Worm (Caenorhabditis elegans): ENCODE results near the gene tcc-1.

tcc-1 gene

DNA sequence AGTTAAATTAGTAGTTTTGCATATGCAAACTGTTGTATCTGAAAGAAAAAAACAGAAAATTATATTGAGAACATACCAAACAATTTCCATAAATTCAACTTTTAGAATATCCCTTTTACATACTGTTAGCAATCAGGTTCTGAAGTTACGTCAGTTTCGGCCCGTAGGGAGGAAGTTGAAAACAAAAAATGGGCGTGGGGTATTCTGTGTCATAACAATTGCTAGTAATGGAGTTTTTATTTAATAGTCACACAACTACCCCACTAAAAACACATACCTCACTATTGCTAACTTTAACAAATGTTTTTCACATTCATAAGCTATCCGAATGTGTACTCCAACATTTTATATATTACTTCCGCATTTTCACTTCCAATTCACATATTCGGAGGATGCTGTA lies 34.0 kb downstream of the tcc-1 start, which contains the start of gene srh-300:
Gene srh-300 (plus strand): TSS at position 301 of the 400 bp plus-strand sequence.
- TF ChIP-seq sma-9 (GFP tag; optimal IDR thresholded peaks at IDR 0.05) (no peak), sma-9 (tag; optimal IDR thresholded peaks at IDR 0.05) (no peak), aly-2 (tag; optimal IDR thresholded peaks at IDR 0.05) (no peak), sma-3 (GFP tag; optimal IDR thresholded peaks at IDR 0.05) (no peak), zag-1 (tag; optimal IDR thresholded peaks at IDR 0.05) (no peak), peb-1 (tag; optimal IDR thresholded peaks at IDR 0.05) (no peak)

DNA sequence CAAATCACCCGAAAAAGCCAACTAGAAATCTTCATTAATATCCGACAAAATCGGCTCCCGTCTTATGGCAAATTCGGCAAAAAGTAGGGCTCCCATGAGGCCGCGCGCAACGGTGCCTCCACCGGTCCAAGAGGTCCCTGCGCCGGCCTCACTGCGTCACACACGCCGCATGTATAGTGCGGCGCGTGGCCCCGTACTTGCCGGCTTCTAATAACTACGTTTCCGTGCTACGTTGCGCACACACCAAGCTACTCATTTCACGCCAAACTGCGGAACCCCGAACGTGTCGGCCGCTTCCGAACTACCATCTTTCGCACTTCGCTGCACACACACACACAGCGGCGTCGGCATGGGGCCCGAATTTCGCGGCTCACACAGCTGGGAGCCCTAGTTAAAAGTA lies 36.1 kb downstream of the tcc-1 start:
- no peak for TF ChIP-seq sem-4 (tag; optimal IDR thresholded peaks at IDR 0.05)
- TF ChIP-seq mab-5 (tag; optimal IDR thresholded peaks at IDR 0.05): no peak
- no peak for TF ChIP-seq ztf-4 (tag; optimal IDR thresholded peaks at IDR 0.05)
- no peak for TF ChIP-seq unc-39 (tag; optimal IDR thresholded peaks at IDR 0.05)
- no peak for TF ChIP-seq lin-11 (tag; optimal IDR thresholded peaks at IDR 0.05)

DNA sequence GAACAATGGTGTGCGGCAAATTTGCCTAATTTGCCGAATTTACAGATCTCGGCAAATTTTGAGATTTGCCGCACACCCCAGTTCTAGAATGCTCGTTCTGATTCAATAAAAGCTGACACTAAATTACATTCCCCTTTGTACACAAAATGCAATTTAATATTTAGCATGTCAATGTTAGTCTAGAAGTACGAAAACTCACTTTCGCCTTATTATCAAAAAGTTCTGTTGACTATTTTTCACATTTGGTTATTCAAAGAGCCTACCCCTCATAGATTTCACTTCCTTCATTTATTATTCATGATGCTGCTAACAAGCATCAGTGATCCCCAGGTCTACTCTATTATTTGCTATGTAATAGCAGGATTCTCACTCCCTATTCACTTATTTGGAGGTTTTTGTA lies 37.2 kb downstream of the tcc-1 start, which contains the start of gene srh-298:
Gene srh-298 (plus strand): TSS at position 301 of the 400 bp plus-strand sequence.
- no peak for TF ChIP-seq nhr-11 (tag; optimal IDR thresholded peaks at IDR 0.05)
- TF ChIP-seq snpc-4 (tag; optimal IDR thresholded peaks at IDR 0.05): no peak

DNA sequence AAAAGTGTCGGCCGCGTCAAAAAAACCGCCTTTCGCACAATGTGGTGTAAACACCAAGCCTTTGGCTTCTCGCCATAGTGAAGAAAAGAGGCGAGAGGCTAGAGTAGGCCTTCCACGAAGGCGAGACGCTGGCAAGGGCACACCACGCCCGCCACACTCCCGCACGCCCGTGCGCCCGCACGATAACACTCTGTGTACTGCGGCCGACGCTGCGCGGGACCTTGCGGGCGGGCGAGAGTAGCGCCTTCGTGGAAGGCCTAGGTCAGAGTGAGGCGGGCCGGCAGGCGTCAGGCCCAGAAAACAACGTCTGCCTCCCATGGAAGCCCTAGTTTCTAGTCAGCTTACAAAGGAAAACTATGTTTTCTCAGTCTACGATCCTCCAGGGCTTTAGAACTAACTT lies 43.7 kb downstream of the tcc-1 start:
- TF ChIP-seq F13H6.1 (tag; optimal IDR thresholded peaks at IDR 0.05): no peak
- no peak for TF ChIP-seq nhr-23 (tag; optimal IDR thresholded peaks at IDR 0.05)
- TF ChIP-seq mab-5 (tag; optimal IDR thresholded peaks at IDR 0.05): no peak
- TF ChIP-seq nhr-77 (tag; optimal IDR thresholded peaks at IDR 0.05): no peak
- TF ChIP-seq lin-13 (GFP tag; optimal IDR thresholded peaks at IDR 0.05): no peak
- no peak for TF ChIP-seq ceh-16 (tag; optimal IDR thresholded peaks at IDR 0.05)
- no peak for TF ChIP-seq crh-2 (tag; optimal IDR thresholded peaks at IDR 0.05)
- no peak for TF ChIP-seq nhr-11 (tag; optimal IDR thresholded peaks at IDR 0.05)
- no peak for TF ChIP-seq gmeb-1 (tag; optimal IDR thresholded peaks at IDR 0.05)
- no peak for TF ChIP-seq ztf-4 (tag; optimal IDR thresholded peaks at IDR 0.05)
- TF ChIP-seq nhr-25 (tag; optimal IDR thresholded peaks at IDR 0.05): no peak
- TF ChIP-seq peb-1 (tag; optimal IDR thresholded peaks at IDR 0.05): no peak
- no peak for TF ChIP-seq elt-1 (tag; optimal IDR thresholded peaks at IDR 0.05)
- TF ChIP-seq dmd-4 (tag; optimal IDR thresholded peaks at IDR 0.05): no peak
- TF ChIP-seq mdl-1 (tag; optimal IDR thresholded peaks at IDR 0.05): no peak
- TF ChIP-seq Y55F3AM.14 (GFP tag; optimal IDR thresholded peaks at IDR 0.05): no peak
- TF ChIP-seq R02D3.7 (tag; optimal IDR thresholded peaks at IDR 0.05): no peak
- TF ChIP-seq sem-4 (tag; optimal IDR thresholded peaks at IDR 0.05): no peak

DNA sequence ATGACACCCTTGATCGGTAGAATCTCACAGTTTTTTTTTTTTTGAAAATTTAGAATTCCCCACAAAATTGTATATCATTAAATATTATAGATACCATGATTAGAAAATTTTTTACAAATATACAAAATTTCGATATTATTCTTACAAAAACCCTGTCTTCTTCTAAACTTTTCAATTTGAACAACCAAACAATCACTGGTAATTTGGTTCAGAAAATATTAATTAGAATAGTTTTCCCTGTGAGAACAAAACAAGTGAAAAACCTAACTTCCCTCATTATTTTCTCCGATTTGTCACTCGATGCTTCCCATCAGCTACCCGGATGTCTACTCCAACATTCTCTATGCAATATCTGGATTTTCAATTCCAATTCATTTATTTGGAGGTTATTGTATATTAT lies 45.7 kb downstream of the tcc-1 start, which contains the start of gene srh-296:
Gene srh-296 (plus strand): TSS at position 301 of the 400 bp plus-strand sequence.
- no peak for TF ChIP-seq ceh-16 (tag; optimal IDR thresholded peaks at IDR 0.05)

DNA sequence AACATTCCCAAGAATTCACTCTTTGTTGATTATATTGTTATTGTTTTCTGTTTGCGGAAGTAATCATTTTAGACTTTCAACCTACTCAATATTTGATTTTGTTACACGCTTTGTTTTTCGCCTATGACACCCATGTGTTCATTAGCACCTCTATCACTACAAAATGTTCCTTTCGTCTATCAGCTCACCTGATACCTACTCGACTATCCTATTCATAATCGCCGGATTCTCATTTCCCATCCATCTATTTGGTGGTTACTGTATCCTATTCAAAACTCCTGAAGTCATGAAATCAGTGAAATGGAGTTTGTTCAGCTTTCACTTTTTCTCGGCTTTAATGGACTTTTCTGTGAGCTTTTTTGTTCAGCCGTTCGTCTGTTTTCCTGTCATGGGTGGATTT lies 50.5 kb downstream of the tcc-1 start, which contains the start of gene srh-291:
Gene srh-291 (plus strand): TSS at position 301 of the 400 bp plus-strand sequence.
- TF ChIP-seq lsy-2 (tag; optimal IDR thresholded peaks at IDR 0.05): no peak
- TF ChIP-seq C34F6.9 (tag; optimal IDR thresholded peaks at IDR 0.05): no peak
- TF ChIP-seq sma-3 (GFP tag; optimal IDR thresholded peaks at IDR 0.05): no peak

DNA sequence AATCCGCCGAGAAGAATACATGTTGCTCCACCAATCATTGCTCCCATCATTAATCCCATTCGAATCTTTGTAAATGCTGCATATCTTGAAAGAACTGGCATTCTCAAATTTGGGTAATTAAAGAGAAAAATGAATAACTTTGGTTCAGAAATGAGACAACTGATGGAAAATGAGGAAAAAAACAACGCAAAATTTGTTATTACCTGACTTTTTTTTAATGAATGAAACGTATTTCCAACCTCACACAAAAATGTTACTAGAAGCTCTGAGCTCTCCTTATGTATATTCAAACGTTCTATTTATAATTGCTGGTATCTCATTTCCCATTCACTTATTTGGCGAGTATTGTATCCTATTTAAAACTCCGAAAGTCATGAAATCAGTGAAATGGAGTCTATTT lies 53.3 kb downstream of the tcc-1 start, which contains the start of the genes Y94A7B.11 and srh-292:
Gene Y94A7B.11 (minus strand): TSS at position 101 of the 400 bp plus-strand sequence.
Gene srh-292 (plus strand): TSS at position 251 of the 400 bp plus-strand sequence.
- TF ChIP-seq snpc-4 (tag; optimal IDR thresholded peaks at IDR 0.05) (no peak), ceh-16 (tag; optimal IDR thresholded peaks at IDR 0.05) (no peak), elt-3 (tag; optimal IDR thresholded peaks at IDR 0.05) (no peak), nhr-237 (tag; optimal IDR thresholded peaks at IDR 0.05) (no peak), nhr-6 (tag; optimal IDR thresholded peaks at IDR 0.05) (no peak), R02D3.7 (tag; optimal IDR thresholded peaks at IDR 0.05) (no peak), nhr-10 (tag; optimal IDR thresholded peaks at IDR 0.05) (no peak), nhr-12 (tag; optimal IDR thresholded peaks at IDR 0.05) (no peak), nhr-23 (tag; optimal IDR thresholded peaks at IDR 0.05) (no peak), zag-1 (tag; optimal IDR thresholded peaks at IDR 0.05) (no peak), skn-1 (tag; optimal IDR thresholded peaks at IDR 0.05) (no peak), dmd-4 (tag; optimal IDR thresholded peaks at IDR 0.05) (no peak), mdl-1 (tag; optimal IDR thresholded peaks at IDR 0.05) (no peak), fos-1 (tag; optimal IDR thresholded peaks at IDR 0.05) (no peak), ama-1 (optimal IDR thresholded peaks at IDR 0.05) (no peak), Y55F3AM.14 (GFP tag; optimal IDR thresholded peaks at IDR 0.05) (no peak), ZK546.5 (tag; optimal IDR thresholded peaks at IDR 0.05) (no peak), ceh-82 (tag; optimal IDR thresholded peaks at IDR 0.05) (no peak), mab-5 (tag; optimal IDR thresholded peaks at IDR 0.05) (no peak), nhr-11 (tag; optimal IDR thresholded peaks at IDR 0.05) (no peak)
